Worm (Caenorhabditis elegans): Measurements from ENCODE around the gene natc-2.

DNA sequence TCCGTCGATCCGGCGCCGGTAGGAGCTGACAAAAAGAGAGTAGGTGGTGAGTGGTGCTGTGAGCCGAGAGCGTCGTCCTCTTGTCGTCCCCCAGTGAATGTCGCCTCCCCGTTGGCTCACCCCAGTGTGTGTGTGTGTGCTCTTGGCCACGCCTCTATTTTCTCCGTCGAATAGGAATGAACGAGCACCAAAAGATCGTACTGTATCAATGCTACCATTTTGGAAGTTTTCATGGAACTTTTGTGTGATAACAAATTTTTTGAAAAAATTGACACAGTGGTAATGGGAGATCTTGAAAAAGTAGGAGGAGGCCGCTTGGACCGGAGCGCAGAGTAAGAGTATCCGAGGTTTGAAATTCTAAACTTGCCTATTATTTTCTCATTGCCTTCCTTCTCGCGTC lies 45.6 kb downstream of the natc-2 start, which contains the start of gene ceh-34:
- no peak for TF ChIP-seq tab-1 (GFP tag; IDR thresholded peaks at IDR 0.05)
- TF ChIP-seq ref-1 (GFP tag; conservative IDR thresholded peaks at IDR 0.05) = no peak

All from whole organism, midembryonic.